Worm (Caenorhabditis elegans) whole organism, L4 larva: ENCODE results near the gene srx-85.

Experiments used
- aha-1 ChIP-seq: fragments of 150-350 bp; peaks from one replicate; lab custom pipeline; 2014; ENCODE audit warnings: missing biosample characterization, missing genetic modification characterization
- ceh-82 ChIP-seq: sonication (generic microtip); optimal IDR thresholded peaks from 2 replicates; lab custom pipeline; 2017; ENCODE audit warnings: missing biosample characterization, missing genetic modification characterization
- dmd-6 ChIP-seq: fragments of 200-800 bp; sonication (Bioruptor generic); IDR thresholded peaks from 2 replicates; pipeline ENCODE4 v1.3.6; 2022; ENCODE audit warnings: missing genetic modification reagents, missing genetic modification characterization, missing compliant biosample characterization
- nhr-11 ChIP-seq: fragments of 150-350 bp; optimal IDR thresholded peaks from 2 replicates; lab custom pipeline; 2014; ENCODE audit warnings: missing biosample characterization, missing genetic modification characterization
- skn-1 ChIP-seq: fragments of 150-350 bp; optimal IDR thresholded peaks from 2 replicates; lab custom pipeline; 2014; ENCODE audit warnings: missing biosample characterization, missing genetic modification characterization

DNA sequence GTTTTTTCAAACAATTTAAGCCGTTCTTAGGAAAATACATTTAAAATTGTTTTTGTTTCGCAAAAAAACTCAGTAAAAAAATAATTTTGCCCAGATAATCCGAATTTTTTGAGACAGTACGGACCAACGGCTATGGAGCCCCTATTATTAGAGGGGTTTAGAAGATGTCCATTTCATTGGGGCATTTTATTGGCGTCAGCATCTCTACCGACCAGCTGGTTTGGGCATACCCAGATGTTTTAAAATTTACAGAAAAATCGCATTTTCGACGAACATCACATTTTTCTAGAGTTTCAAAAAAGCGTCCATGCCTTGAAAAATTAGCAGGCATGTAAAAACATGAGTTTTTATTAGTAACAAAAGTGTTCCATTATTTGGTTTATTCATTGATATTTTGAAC is 11.2 kb upstream of the srx-85 start:
- TF ChIP-seq skn-1 (tag; lab: Kevin White, UChicago) (no peak), dmd-6 (GFP tag; lab: Robert Waterston, UW) (no peak), nhr-11 (tag; lab: Kevin White, UChicago) (no peak), ceh-82 (tag; lab: Kevin White, UChicago) (no peak), aha-1 (tag; lab: Kevin White, UChicago) (no peak)
